Worm (Caenorhabditis elegans): Measurements from ENCODE around the gene cyp-25A1.

cyp-25A1 gene

DNA sequence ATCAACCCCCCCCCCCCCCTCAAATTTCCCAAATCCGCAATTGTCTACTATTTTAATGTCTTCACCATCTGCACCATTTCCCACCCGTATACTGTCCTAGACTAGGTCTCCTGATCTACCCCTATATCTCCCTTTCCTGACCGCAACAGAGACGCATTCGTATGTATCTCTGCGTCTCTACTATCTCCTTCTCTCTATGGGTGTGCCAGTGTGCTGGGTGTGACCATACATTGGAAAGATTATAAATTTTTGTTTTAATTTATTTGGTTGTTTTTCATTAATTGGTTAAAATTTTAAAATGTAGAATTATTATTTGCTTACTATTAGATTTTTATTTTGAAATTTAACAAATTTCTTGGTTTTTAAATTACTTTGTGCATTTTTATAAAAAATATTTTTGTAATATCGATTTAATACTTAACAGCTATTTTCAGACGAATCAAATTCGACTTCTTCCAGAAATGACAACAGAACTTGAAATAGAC, 10.4 kb upstream of the cyp-25A1 start, which contains the start of gene amx-1:
amx-1 (plus strand) TSS at position 435 of the 485 bp plus-strand sequence.
- TF ChIP-seq ama-1 (optimal IDR thresholded peaks at IDR 0.05), result no peak
- peak in 1 of 2 experiments; percentile 15 for TF ChIP-seq lsy-2 (tag; optimal IDR thresholded peaks at IDR 0.05)
- no peak for TF ChIP-seq ztf-4 (tag; optimal IDR thresholded peaks at IDR 0.05)

DNA sequence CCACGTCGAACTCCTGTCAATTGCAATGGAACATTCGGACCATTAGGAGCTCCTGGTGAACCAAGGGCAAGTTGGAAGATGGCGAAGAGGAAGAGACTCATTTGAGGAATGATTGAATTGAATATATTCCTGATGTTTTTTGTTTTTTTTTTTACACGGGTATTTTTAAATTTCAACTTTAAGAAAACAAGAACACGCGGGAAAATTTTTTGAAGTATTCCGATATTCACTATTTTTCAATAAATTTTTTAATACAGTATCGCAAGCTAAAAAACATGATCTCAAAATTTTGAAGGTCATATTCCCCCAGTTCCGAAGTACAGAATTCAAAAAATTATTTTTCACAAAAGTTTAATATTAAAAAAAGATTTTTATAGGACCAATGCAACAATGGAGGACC, 3.3 kb upstream of the cyp-25A1 start, which contains the start of gene cnnm-5:
cnnm-5 (minus strand) TSS at position 101 of the 400 bp plus-strand sequence.
- TF ChIP-seq aly-2 (tag; optimal IDR thresholded peaks at IDR 0.05), result no peak
- TF ChIP-seq nhr-6 (tag; optimal IDR thresholded peaks at IDR 0.05), result no peak
- no peak for TF ChIP-seq crh-2 (tag; optimal IDR thresholded peaks at IDR 0.05)
- TF ChIP-seq peb-1 (tag; optimal IDR thresholded peaks at IDR 0.05), result no peak
- TF ChIP-seq ceh-16 (tag; optimal IDR thresholded peaks at IDR 0.05), result no peak
- TF ChIP-seq gmeb-1 (tag; optimal IDR thresholded peaks at IDR 0.05), result no peak
- no peak for TF ChIP-seq ztf-11 (tag; optimal IDR thresholded peaks at IDR 0.05)
- TF ChIP-seq lin-13 (GFP tag; optimal IDR thresholded peaks at IDR 0.05), result no peak
- TF ChIP-seq mbf-1 (tag; optimal IDR thresholded peaks at IDR 0.05), result no peak
- TF ChIP-seq nhr-21 (tag; optimal IDR thresholded peaks at IDR 0.05), result no peak
- no peak for TF ChIP-seq nhr-12 (tag; optimal IDR thresholded peaks at IDR 0.05)
- no peak for TF ChIP-seq nhr-23 (tag; optimal IDR thresholded peaks at IDR 0.05)
- no peak for TF ChIP-seq nhr-129 (tag; optimal IDR thresholded peaks at IDR 0.05)
- no peak for TF ChIP-seq unc-62 (GFP tag; optimal IDR thresholded peaks at IDR 0.05)
- no peak for TF ChIP-seq sma-3 (GFP tag; optimal IDR thresholded peaks at IDR 0.05)
- TF ChIP-seq mab-5 (tag; optimal IDR thresholded peaks at IDR 0.05), result no peak
- TF ChIP-seq F13H6.1 (tag; optimal IDR thresholded peaks at IDR 0.05), result no peak
- no peak for TF ChIP-seq egl-27 (tag; optimal IDR thresholded peaks at IDR 0.05)

DNA sequence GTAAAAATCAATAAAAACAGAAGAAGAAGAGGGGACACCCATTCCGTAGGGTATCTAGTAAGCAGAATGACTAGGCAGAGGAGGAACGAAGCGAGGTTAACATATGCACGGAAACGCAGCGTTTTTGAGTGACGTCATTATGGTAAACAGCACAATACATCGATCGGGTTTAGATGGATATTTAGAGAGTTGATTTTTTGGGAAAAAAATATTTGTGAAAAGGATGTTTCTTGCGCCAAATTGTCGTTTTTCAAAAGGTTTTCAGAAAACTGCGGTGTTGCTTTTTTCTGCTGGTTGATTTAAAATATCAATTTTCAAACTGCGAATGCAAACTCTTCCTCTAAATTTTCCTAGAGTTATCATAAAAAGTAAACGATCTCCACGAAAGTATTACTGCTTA, 1.0 kb upstream of the cyp-25A1 start, which contains the start of gene C36A4.10:
C36A4.10 (minus strand) TSS at position 101 of the 400 bp plus-strand sequence.
- TF ChIP-seq elt-1 (tag; optimal IDR thresholded peaks at IDR 0.05) (no peak), fos-1 (tag; optimal IDR thresholded peaks at IDR 0.05) (peak; percentile 1), unc-55 (GFP tag; optimal IDR thresholded peaks at IDR 0.05) (peak; percentile 6), C34F6.9 (tag; optimal IDR thresholded peaks at IDR 0.05) (no peak), lin-13 (GFP tag; optimal IDR thresholded peaks at IDR 0.05) (no peak), mdl-1 (tag; optimal IDR thresholded peaks at IDR 0.05) (no peak), nhr-21 (tag; optimal IDR thresholded peaks at IDR 0.05) (no peak), blmp-1 (tag; optimal IDR thresholded peaks at IDR 0.05; ENCODE audit: insufficient read depth) (no peak), alr-1 (tag; optimal IDR thresholded peaks at IDR 0.05) (no peak), zag-1 (tag; optimal IDR thresholded peaks at IDR 0.05) (no peak), skn-1 (tag; optimal IDR thresholded peaks at IDR 0.05) (no peak), nhr-6 (tag; optimal IDR thresholded peaks at IDR 0.05) (no peak), ama-1 (optimal IDR thresholded peaks at IDR 0.05) (no peak)

DNA sequence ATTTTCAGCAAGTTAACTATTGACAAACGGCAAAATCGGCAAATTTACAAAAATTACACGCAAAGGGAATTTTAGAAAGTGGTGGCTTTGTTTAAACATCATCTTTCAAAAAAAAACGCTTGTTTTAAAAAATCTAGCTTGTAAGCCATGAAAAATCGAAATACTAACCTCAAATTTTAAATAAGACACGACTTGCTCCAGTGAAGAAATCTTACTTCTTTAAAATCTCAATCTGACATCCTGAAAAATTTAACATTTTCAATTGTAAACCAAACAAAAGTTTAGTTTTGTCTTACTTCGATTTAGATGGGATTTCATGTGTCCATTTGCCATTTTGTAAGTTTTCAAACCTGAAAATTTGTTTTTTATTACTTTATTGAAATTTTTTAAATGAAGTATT, 593 bp upstream of the cyp-25A1 start:
- TF ChIP-seq ztf-11 (tag; optimal IDR thresholded peaks at IDR 0.05) (no peak), unc-39 (tag; optimal IDR thresholded peaks at IDR 0.05) (no peak), nhr-237 (tag; optimal IDR thresholded peaks at IDR 0.05) (no peak), mab-5 (tag; optimal IDR thresholded peaks at IDR 0.05) (no peak), ztf-1 (GFP tag; conservative IDR thresholded peaks at IDR 0.05) (no peak), F13H6.1 (tag; optimal IDR thresholded peaks at IDR 0.05) (no peak), zag-1 (tag; optimal IDR thresholded peaks at IDR 0.05) (no peak), ZK546.5 (tag; optimal IDR thresholded peaks at IDR 0.05) (no peak), egl-27 (tag; optimal IDR thresholded peaks at IDR 0.05) (no peak), nhr-11 (tag; optimal IDR thresholded peaks at IDR 0.05) (no peak), sma-3 (GFP tag; optimal IDR thresholded peaks at IDR 0.05) (no peak), nhr-12 (tag; optimal IDR thresholded peaks at IDR 0.05) (no peak), C34F6.9 (tag; optimal IDR thresholded peaks at IDR 0.05) (no peak), sem-4 (tag; optimal IDR thresholded peaks at IDR 0.05) (no peak), lin-13 (GFP tag; optimal IDR thresholded peaks at IDR 0.05) (no peak), elt-3 (tag; optimal IDR thresholded peaks at IDR 0.05) (no peak), alr-1 (tag; optimal IDR thresholded peaks at IDR 0.05) (no peak), peb-1 (tag; optimal IDR thresholded peaks at IDR 0.05) (no peak)
